Worm (Caenorhabditis elegans) whole organism, L4 larva: ENCODE measurements around the gene ndua-7.

ENCODE experiments used
- F37D6.2 ChIP-seq: sonication (generic microtip); optimal IDR thresholded peaks from 2 replicates; lab custom pipeline; 2016; ENCODE audit warnings: mild to moderate bottlenecking, missing genetic modification characterization, missing compliant biosample characterization
- F44E2.7 ChIP-seq: fragments of 200-800 bp; sonication (Bioruptor generic); IDR thresholded peaks from 2 replicates; pipeline ENCODE4 v2.1.2; 2022; ENCODE audit warnings: missing genetic modification characterization, missing compliant biosample characterization
- T20F7.1 ChIP-seq: fragments of 200-800 bp; sonication (Bioruptor generic); optimal IDR thresholded peaks from 2 replicates; lab custom pipeline; 2018; ENCODE audit warnings: mild to moderate bottlenecking, missing genetic modification characterization, missing compliant biosample characterization
- T26A8.4 ChIP-seq: fragments of 200-800 bp; sonication (Bioruptor generic); IDR thresholded peaks from 2 replicates; pipeline ENCODE4 v1.3.6; 2022; ENCODE audit warnings: missing genetic modification characterization, missing compliant biosample characterization
- Y105C5A.15 ChIP-seq: fragments of 200-800 bp; sonication (Bioruptor generic); IDR thresholded peaks from 2 replicates; pipeline ENCODE4 v1.3.6; 2022; ENCODE audit warnings: missing genetic modification characterization, missing compliant biosample characterization
- Y48G9A.11 ChIP-seq: fragments of 200-800 bp; sonication (Bioruptor generic); IDR thresholded peaks from 2 replicates; pipeline ENCODE4 v1.3.6; 2022; ENCODE audit warnings: missing genetic modification reagents, missing genetic modification characterization, missing compliant biosample characterization
- ZK337.2 ChIP-seq: fragments of 200-800 bp; sonication (Bioruptor generic); IDR thresholded peaks from 2 replicates; pipeline ENCODE4 v1.3.6; 2022; ENCODE audit warnings: missing genetic modification reagents, missing genetic modification characterization, missing compliant biosample characterization
- aha-1 ChIP-seq: fragments of 150-350 bp; peaks from one replicate; lab custom pipeline; 2014; ENCODE audit warnings: missing biosample characterization, missing genetic modification characterization
- ama-1 ChIP-seq: fragments of 150-350 bp; optimal IDR thresholded peaks from 2 replicates; lab custom pipeline; 2014; ENCODE audit warnings: inconsistent platforms, mixed read lengths
- ceh-82 ChIP-seq: sonication (generic microtip); optimal IDR thresholded peaks from 2 replicates; lab custom pipeline; 2017; ENCODE audit warnings: missing biosample characterization, missing genetic modification characterization
- cey-2 ChIP-seq: sonication (generic microtip); optimal IDR thresholded peaks from 3 replicates; lab custom pipeline; 2017; ENCODE audit warnings: missing genetic modification characterization, mild to moderate bottlenecking, missing compliant biosample characterization, antibody characterized with exemption, borderline replicate concordance; ENCODE audit not compliant: insufficient read depth
- daf-16 ChIP-seq, 3 experiments: sonication (generic microtip); optimal IDR thresholded peaks; 2 replicates each; lab custom pipeline; 2016 to 2017; ENCODE audit warnings: missing genetic modification characterization in 3 of 3, missing genetic modification reagents in 3 of 3, mild to moderate bottlenecking in 2 of 3, missing compliant biosample characterization in 2 of 3, missing biosample characterization in 1 of 3, moderate library complexity in 1 of 3
- dmd-6 ChIP-seq: fragments of 200-800 bp; sonication (Bioruptor generic); IDR thresholded peaks from 2 replicates; pipeline ENCODE4 v1.3.6; 2022; ENCODE audit warnings: missing genetic modification reagents, missing genetic modification characterization, missing compliant biosample characterization
- dmd-9 ChIP-seq: fragments of 200-800 bp; sonication (Bioruptor generic); IDR thresholded peaks from 2 replicates; pipeline ENCODE4 v1.3.6; 2022; ENCODE audit warnings: missing genetic modification reagents, missing genetic modification characterization, missing compliant biosample characterization
- dpl-1 ChIP-seq: fragments of 150-350 bp; optimal IDR thresholded peaks from 2 replicates; lab custom pipeline; 2014; ENCODE audit warnings: missing biosample characterization, missing genetic modification reagents, missing genetic modification characterization
- dve-1 ChIP-seq: sonication (generic microtip); optimal IDR thresholded peaks from 2 replicates; lab custom pipeline; 2017; ENCODE audit warnings: antibody characterized with exemption, mild to moderate bottlenecking, missing genetic modification characterization, missing compliant biosample characterization; ENCODE audit not compliant: insufficient read depth
- egl-43 ChIP-seq: fragments of 200-800 bp; sonication (Bioruptor generic); IDR thresholded peaks from 2 replicates; pipeline ENCODE4 v1.3.6; 2022; ENCODE audit warnings: missing genetic modification reagents, missing genetic modification characterization, missing compliant biosample characterization
- gei-8 ChIP-seq: fragments of 200-800 bp; sonication (Bioruptor generic); optimal IDR thresholded peaks from 2 replicates; lab custom pipeline; 2018; ENCODE audit warnings: mild to moderate bottlenecking, missing genetic modification characterization, missing compliant biosample characterization
- hif-1 ChIP-seq, 2 experiments: sonication (generic microtip); optimal IDR thresholded peaks; 2 replicates each; lab custom pipeline; 2016 to 2017; ENCODE audit warnings: missing compliant biosample characterization in 2 of 2, missing genetic modification characterization in 2 of 2, missing genetic modification reagents in 2 of 2, missing genotype in 2 of 2, mild to moderate bottlenecking in 1 of 2
- hlh-11 ChIP-seq: fragments of 200-800 bp; sonication (Bioruptor generic); optimal IDR thresholded peaks from 2 replicates; lab custom pipeline; 2018; ENCODE audit warnings: mild to moderate bottlenecking, missing genetic modification characterization, missing compliant biosample characterization
- hlh-30 ChIP-seq: sonication (generic microtip); optimal IDR thresholded peaks from 2 replicates; lab custom pipeline; 2017; ENCODE audit warnings: antibody characterized with exemption, mild to moderate bottlenecking, missing genetic modification characterization, missing compliant biosample characterization; ENCODE audit not compliant: insufficient read depth
- hmg-1.1 ChIP-seq: fragments of 200-800 bp; sonication (Bioruptor generic); IDR thresholded peaks from 2 replicates; pipeline ENCODE4 v1.3.6; 2022; ENCODE audit warnings: missing genetic modification reagents, missing genetic modification characterization, missing compliant biosample characterization
- jun-1 ChIP-seq: fragments of 150-350 bp; optimal IDR thresholded peaks from 2 replicates; lab custom pipeline; 2014; ENCODE audit warnings: missing biosample characterization, missing genetic modification reagents, missing genetic modification characterization
- lim-7 ChIP-seq: fragments of 200-800 bp; sonication (Bioruptor generic); IDR thresholded peaks from 2 replicates; pipeline ENCODE4 v1.3.6; 2022; ENCODE audit warnings: missing genetic modification characterization, missing compliant biosample characterization
- lin-29 ChIP-seq: fragments of 200-800 bp; sonication (Bioruptor generic); IDR thresholded peaks from 2 replicates; pipeline ENCODE4 v1.3.6; 2022; ENCODE audit warnings: missing genetic modification reagents, missing genetic modification characterization, missing compliant biosample characterization
- lin-38 ChIP-seq: fragments of 200-800 bp; sonication (Bioruptor generic); IDR thresholded peaks from 2 replicates; pipeline ENCODE4 v1.3.6; 2022; ENCODE audit warnings: missing genetic modification reagents, missing genetic modification characterization, missing compliant biosample characterization
- lsy-2 ChIP-seq, 2 experiments: fragments of 150-350 bp in 1 of 2; sonication (generic microtip) in 1 of 2; optimal IDR thresholded peaks; 2 replicates each; lab custom pipeline; 2014 to 2017; ENCODE audit warnings: missing biosample characterization in 2 of 2, missing genetic modification characterization in 2 of 2
- madf-5 ChIP-seq, 2 experiments: fragments of 200-800 bp; sonication (Bioruptor generic); IDR thresholded peaks; 2 replicates each; pipeline ENCODE4 v1.3.6; 2022; ENCODE audit warnings: missing compliant biosample characterization in 2 of 2, missing genetic modification characterization in 2 of 2
- madf-9 ChIP-seq: fragments of 200-800 bp; sonication (Bioruptor generic); conservative IDR thresholded peaks from 2 replicates; pipeline ENCODE4 v1.3.6; 2022; ENCODE audit warnings: missing genetic modification reagents, missing genetic modification characterization, missing compliant biosample characterization
- mdl-1 ChIP-seq, 2 experiments: fragments of 150-350 bp in 1 of 2; sonication (generic microtip) in 1 of 2; optimal IDR thresholded peaks; 2 replicates each; lab custom pipeline; 2014 to 2017; ENCODE audit warnings: missing biosample characterization in 2 of 2, missing genetic modification characterization in 2 of 2
- mdt-29 ChIP-seq: fragments of 200-800 bp; sonication (Bioruptor generic); IDR thresholded peaks from 2 replicates; pipeline ENCODE4 v1.3.6; 2022; ENCODE audit warnings: missing genetic modification reagents, missing genetic modification characterization, missing compliant biosample characterization
- mep-1 ChIP-seq: fragments of 150-350 bp; sonication (generic microtip); optimal IDR thresholded peaks from 3 replicates; lab custom pipeline; 2014; ENCODE audit warnings: missing biosample characterization, missing genetic modification characterization
- mes-2 ChIP-seq: sonication (generic microtip); optimal IDR thresholded peaks from 2 replicates; lab custom pipeline; 2016; ENCODE audit warnings: missing genotype, mild to moderate bottlenecking, missing genetic modification characterization, missing compliant biosample characterization; ENCODE audit not compliant: poor library complexity, severe bottlenecking
- mxl-3 ChIP-seq: fragments of 200-800 bp; sonication (Bioruptor generic); optimal IDR thresholded peaks from 2 replicates; lab custom pipeline; 2018; ENCODE audit warnings: mild to moderate bottlenecking, missing genetic modification characterization, missing compliant biosample characterization
- nhr-102 ChIP-seq: sonication (generic microtip); optimal IDR thresholded peaks from 2 replicates; lab custom pipeline; 2016; ENCODE audit warnings: mild to moderate bottlenecking, missing genetic modification characterization, moderate library complexity, missing compliant biosample characterization
- nhr-11 ChIP-seq: fragments of 150-350 bp; optimal IDR thresholded peaks from 2 replicates; lab custom pipeline; 2014; ENCODE audit warnings: missing biosample characterization, missing genetic modification characterization
- nhr-28 ChIP-seq: fragments of 150-350 bp; optimal IDR thresholded peaks from 2 replicates; lab custom pipeline; 2014; ENCODE audit warnings: missing biosample characterization, missing genetic modification characterization
- nhr-48 ChIP-seq: sonication (generic microtip); optimal IDR thresholded peaks from 2 replicates; lab custom pipeline; 2016; ENCODE audit warnings: mild to moderate bottlenecking, missing genetic modification characterization, missing compliant biosample characterization
- pha-4 ChIP-seq, 2 experiments: fragments of 150-350 bp in 1 of 2; fragments of 200-800 bp in 1 of 2; sonication (Bioruptor generic) in 1 of 2; IDR thresholded peaks in 1 of 2; optimal IDR thresholded peaks in 1 of 2; 2 replicates each; pipeline versions ENCODE4 v1.3.6 to Lab custom; 2014 to 2022; ENCODE audit warnings: missing genetic modification characterization in 2 of 2, missing genetic modification reagents in 2 of 2, missing biosample characterization in 1 of 2, missing compliant biosample characterization in 1 of 2
- rbr-2 ChIP-seq: sonication (generic microtip); optimal IDR thresholded peaks from 2 replicates; lab custom pipeline; 2016; ENCODE audit warnings: missing genotype, missing genetic modification characterization, missing compliant biosample characterization
- unc-62 ChIP-seq, 3 experiments: fragments of 150-350 bp in 1 of 3; sonication (generic microtip); optimal IDR thresholded peaks in 2 of 3; peaks in 1 of 3; 1 replicate in 1 of 3; 2 replicates in 2 of 3; lab custom pipeline; 2014 to 2017; ENCODE audit warnings: missing biosample characterization in 3 of 3, missing genetic modification characterization in 3 of 3, missing genetic modification reagents in 3 of 3, missing genotype in 1 of 3
- zfp-2 ChIP-seq: sonication (generic microtip); optimal IDR thresholded peaks from 2 replicates; lab custom pipeline; 2016; ENCODE audit warnings: mild to moderate bottlenecking, missing genetic modification characterization, missing compliant biosample characterization

ndua-7 gene

DNA sequence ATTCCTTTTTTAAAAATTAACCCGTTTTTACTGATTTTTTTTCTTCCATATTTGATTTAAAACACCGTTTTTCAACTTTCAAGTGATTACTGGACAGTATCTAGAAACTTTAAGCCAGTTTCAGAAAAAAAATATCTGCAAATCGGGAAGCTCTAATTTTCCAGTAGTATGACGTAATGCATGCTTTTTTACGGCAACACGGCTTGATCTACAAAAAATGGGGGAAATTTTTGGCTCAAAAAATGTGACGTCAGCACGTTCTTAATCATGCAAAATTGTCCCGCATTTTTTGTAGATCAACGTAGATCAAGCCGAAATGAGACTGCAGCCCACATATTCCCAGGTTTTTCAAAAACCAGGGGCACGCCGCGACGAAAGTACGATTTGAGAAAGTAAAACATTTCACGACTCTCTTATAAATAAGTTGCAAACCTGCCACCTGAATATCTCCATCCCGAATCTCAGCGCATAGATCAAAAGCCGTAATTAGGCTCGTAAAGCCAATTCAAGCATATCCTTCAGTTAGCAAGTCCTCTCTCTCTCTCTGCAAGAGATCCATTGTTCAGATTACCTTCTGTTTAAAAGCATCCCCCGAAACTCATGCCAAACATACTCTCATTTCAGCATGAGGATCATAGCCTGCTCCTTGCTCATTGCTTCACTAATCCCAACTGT lies 12.5 kb downstream of the ndua-7 start, which contains the start of gene E01G4.6:
Gene E01G4.6 (plus strand): TSS at position 625 of the 675 bp plus-strand sequence.
- TF ChIP-seq aha-1 (tag; lab: Kevin White, UChicago): peak; percentile 58
- TF ChIP-seq Y105C5A.15 (GFP tag; lab: Robert Waterston, UW): no peak
- peak; percentile 26 for TF ChIP-seq nhr-48 (tag; lab: Kevin White, UChicago)

DNA sequence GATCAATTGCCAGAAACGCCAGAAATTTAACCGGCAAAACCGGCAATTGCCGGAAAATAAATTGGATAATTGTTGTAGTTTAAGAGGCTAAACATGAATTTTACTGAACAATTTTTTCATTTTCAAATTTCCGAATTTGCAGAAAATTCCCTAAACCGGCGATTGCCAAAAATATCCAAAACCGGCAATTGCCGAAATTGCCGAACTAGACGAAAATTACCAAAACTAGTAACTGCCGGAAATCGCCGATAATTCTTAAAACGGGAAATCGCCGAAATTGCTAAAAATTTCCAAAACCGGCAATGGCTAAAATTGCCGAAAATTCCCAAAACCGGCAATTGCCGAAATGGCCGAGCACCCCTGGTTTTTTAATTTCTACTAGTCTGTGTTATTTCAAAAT lies 15.0 kb downstream of the ndua-7 start:
- TF ChIP-seq unc-62 (GFP tag; optimal IDR thresholded peaks at IDR 0.05 in 1 of 2; lab: Kevin White, UChicago) (peak in 1 of 2 experiments; percentile 68), unc-62 (tag; optimal IDR thresholded peaks at IDR 0.05; lab: Kevin White, UChicago) (no peak), T20F7.1 (GFP tag; lab: Kevin White, UChicago) (no peak)

ce11 chrII:13477230-13477629 lies 17.2 kb downstream of the ndua-7 start:
- TF ChIP-seq nhr-28 (tag; lab: Kevin White, UChicago) (peak; percentile 36), mep-1 (tag; lab: Kevin White, UChicago) (peak; percentile 42), dmd-6 (GFP tag; lab: Robert Waterston, UW) (peak; percentile 29; the same call in 1 of the 2 replicates), hmg-1.1 (GFP tag; lab: Robert Waterston, UW) (peak; percentile 48; the same call in 1 of the 2 replicates), egl-43 (GFP tag; lab: Robert Waterston, UW) (0 out of 2 replicates have a peak, but pooled peaks have one; percentile 22), dve-1 (peak; percentile 55), hlh-30 (tag; lab: Kevin White, UChicago) (peak; percentile 38), mxl-3 (GFP tag; lab: Kevin White, UChicago) (no peak), gei-8 (GFP tag; lab: Kevin White, UChicago) (no peak), ZK337.2 (GFP tag; lab: Robert Waterston, UW) (no peak), daf-16 (GFP tag; optimal IDR thresholded peaks at IDR 0.05; lab: Kevin White, UChicago) (no peak), daf-16 (tag; optimal IDR thresholded peaks at IDR 0.05; lab: Kevin White, UChicago) (peak; percentile 1), T26A8.4 (peak; percentile 15; the same call in 1 of the 2 replicates), nhr-11 (tag; lab: Kevin White, UChicago) (no peak), lin-29 (GFP tag; lab: Robert Waterston, UW) (peak; percentile 61; the same call in 1 of the 2 replicates), dpl-1 (GFP tag; lab: Kevin White, UChicago) (peak; percentile 58), mes-2 (peak; percentile 76), hif-1 (tag; optimal IDR thresholded peaks at IDR 0.05; lab: Kevin White, UChicago) (peak in 1 of 2 experiments; percentile 5), F44E2.7 (GFP tag; lab: Robert Waterston, UW) (no peak), lin-38 (peak; percentile 94), pha-4 (GFP tag; IDR thresholded peaks at IDR 0.05; lab: Robert Waterston, UW) (no peak), pha-4 (tag; optimal IDR thresholded peaks at IDR 0.05; lab: Kevin White, UChicago) (peak; percentile 24), rbr-2 (tag; lab: Kevin White, UChicago) (peak; percentile 7), Y48G9A.11 (no peak), hlh-11 (peak; percentile 50), lsy-2 (tag; optimal IDR thresholded peaks at IDR 0.05; lab: Kevin White, UChicago) (peak in 1 of 2 experiments; percentile 79)

DNA sequence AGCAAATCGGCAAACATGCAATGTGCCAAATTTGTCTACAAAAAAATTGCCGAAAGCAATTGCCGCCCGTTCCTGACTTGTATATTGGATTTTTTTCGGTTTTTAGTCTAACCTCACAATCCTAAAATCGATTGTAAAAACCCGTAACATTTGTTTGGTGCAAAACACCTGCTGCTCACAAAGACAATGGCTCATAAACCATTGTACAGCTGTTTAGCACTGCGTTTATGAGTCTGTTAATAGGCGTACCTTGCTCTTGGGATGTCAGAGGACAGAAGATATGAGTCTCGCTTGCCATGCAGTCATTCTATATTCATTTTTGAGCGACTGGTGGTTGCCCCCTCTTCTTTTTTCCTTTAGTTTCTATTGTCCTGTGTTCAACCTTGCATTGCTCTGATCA lies 22.3 kb downstream of the ndua-7 start, which contains the start of gene E01G4.5:
Gene E01G4.5 (plus strand): TSS at position 301 of the 400 bp plus-strand sequence.
- TF ChIP-seq dmd-6 (GFP tag; lab: Robert Waterston, UW) (no peak), jun-1 (tag; lab: Kevin White, UChicago) (no peak), F37D6.2 (tag; lab: Kevin White, UChicago) (no peak), ceh-82 (no peak), nhr-102 (tag; lab: Kevin White, UChicago) (no peak), lim-7 (GFP tag; lab: Robert Waterston, UW) (no peak), lin-38 (no peak), ama-1 (no peak), madf-9 (GFP tag; lab: Robert Waterston, UW) (no peak), zfp-2 (tag; lab: Kevin White, UChicago) (no peak), aha-1 (tag; lab: Kevin White, UChicago) (no peak), mdl-1 (tag; optimal IDR thresholded peaks at IDR 0.05; lab: Kevin White, UChicago) (no peak), madf-5 (GFP tag; IDR thresholded peaks at IDR 0.05; lab: Robert Waterston, UW) (no peak), mdt-29 (no peak), lsy-2 (tag; optimal IDR thresholded peaks at IDR 0.05; lab: Kevin White, UChicago) (no peak), dmd-9 (no peak), cey-2 (tag; lab: Kevin White, UChicago) (no peak)
